Worm (Caenorhabditis elegans): ENCODE measurements around the gene C15H9.9.

Gene C15H9.9

DNA sequence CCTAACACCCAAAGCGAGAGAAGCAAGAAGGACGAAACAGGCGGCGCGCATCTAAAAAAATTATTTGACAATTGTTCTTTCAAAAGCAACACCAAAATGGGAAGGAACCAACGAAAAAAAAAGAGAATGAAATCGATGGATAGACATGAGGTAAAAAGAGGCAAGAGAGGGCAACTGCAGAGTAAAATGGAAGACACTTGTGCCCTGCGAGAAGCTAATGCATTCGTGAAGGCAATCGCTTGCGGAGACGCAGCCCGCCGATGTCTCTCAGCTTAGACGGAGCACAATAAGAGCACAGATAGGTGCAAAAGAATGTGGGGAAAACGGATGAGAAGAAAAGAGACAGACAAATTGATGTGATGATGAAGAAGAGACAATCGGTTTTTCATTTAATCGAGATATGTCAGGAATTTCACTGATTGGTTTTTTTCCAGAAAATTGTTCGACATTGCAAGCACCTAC is at the start of gene C15H9.9:
TSS of gene C15H9.9 (minus strand) at position 51 of the 462 bp plus-strand sequence.
- TF ChIP-seq aly-2 (tag; optimal IDR thresholded peaks at IDR 0.05) (no peak), nhr-12 (tag; optimal IDR thresholded peaks at IDR 0.05) (no peak), C34F6.9 (tag; optimal IDR thresholded peaks at IDR 0.05) (peak; percentile 47), lin-39 (tag; optimal IDR thresholded peaks at IDR 0.05) (no peak), sem-4 (tag; optimal IDR thresholded peaks at IDR 0.05) (peak; percentile 17), nhr-6 (tag; optimal IDR thresholded peaks at IDR 0.05) (no peak), ceh-16 (tag; optimal IDR thresholded peaks at IDR 0.05) (no peak), lsy-2 (tag; optimal IDR thresholded peaks at IDR 0.05) (peak in 1 of 2 experiments; percentile 29), unc-62 (GFP tag; optimal IDR thresholded peaks at IDR 0.05) (no peak), skn-1 (tag; optimal IDR thresholded peaks at IDR 0.05) (no peak), egl-27 (tag; optimal IDR thresholded peaks at IDR 0.05) (no peak), mbf-1 (tag; optimal IDR thresholded peaks at IDR 0.05) (no peak), lin-11 (tag; optimal IDR thresholded peaks at IDR 0.05) (no peak), nhr-237 (tag; optimal IDR thresholded peaks at IDR 0.05) (no peak), sma-9 (GFP tag; optimal IDR thresholded peaks at IDR 0.05) (peak; percentile 24), sma-9 (tag; optimal IDR thresholded peaks at IDR 0.05) (no peak), ztf-1 (GFP tag; conservative IDR thresholded peaks at IDR 0.05) (no peak), unc-55 (GFP tag; optimal IDR thresholded peaks at IDR 0.05) (peak; percentile 22), nhr-77 (tag; optimal IDR thresholded peaks at IDR 0.05) (no peak), crh-2 (tag; optimal IDR thresholded peaks at IDR 0.05) (no peak), fos-1 (tag; optimal IDR thresholded peaks at IDR 0.05) (no peak), nhr-10 (tag; optimal IDR thresholded peaks at IDR 0.05) (no peak), ceh-82 (tag; optimal IDR thresholded peaks at IDR 0.05) (no peak), alr-1 (tag; optimal IDR thresholded peaks at IDR 0.05) (no peak), elt-3 (tag; optimal IDR thresholded peaks at IDR 0.05) (no peak), ZK546.5 (tag; optimal IDR thresholded peaks at IDR 0.05) (no peak), nhr-23 (tag; optimal IDR thresholded peaks at IDR 0.05) (no peak), elt-1 (tag; optimal IDR thresholded peaks at IDR 0.05) (no peak), zag-1 (tag; optimal IDR thresholded peaks at IDR 0.05) (no peak), nhr-129 (tag; optimal IDR thresholded peaks at IDR 0.05) (peak; percentile 58), ztf-4 (tag; optimal IDR thresholded peaks at IDR 0.05) (no peak), nhr-25 (tag; optimal IDR thresholded peaks at IDR 0.05) (no peak), nhr-21 (tag; optimal IDR thresholded peaks at IDR 0.05) (no peak), dmd-4 (tag; optimal IDR thresholded peaks at IDR 0.05) (no peak), unc-39 (tag; optimal IDR thresholded peaks at IDR 0.05) (no peak), mab-5 (tag; optimal IDR thresholded peaks at IDR 0.05) (no peak), ama-1 (optimal IDR thresholded peaks at IDR 0.05) (no peak), mdl-1 (tag; optimal IDR thresholded peaks at IDR 0.05) (no peak), R02D3.7 (tag; optimal IDR thresholded peaks at IDR 0.05) (no peak), nhr-11 (tag; optimal IDR thresholded peaks at IDR 0.05) (no peak), sma-3 (GFP tag; optimal IDR thresholded peaks at IDR 0.05) (no peak), blmp-1 (tag; optimal IDR thresholded peaks at IDR 0.05; ENCODE audit: insufficient read depth) (no peak), ztf-11 (tag; optimal IDR thresholded peaks at IDR 0.05) (no peak), peb-1 (tag; optimal IDR thresholded peaks at IDR 0.05) (no peak), Y55F3AM.14 (GFP tag; optimal IDR thresholded peaks at IDR 0.05) (no peak), snpc-4 (tag; optimal IDR thresholded peaks at IDR 0.05) (no peak), gmeb-1 (tag; optimal IDR thresholded peaks at IDR 0.05) (no peak), lin-13 (GFP tag; optimal IDR thresholded peaks at IDR 0.05) (no peak), F13H6.1 (tag; optimal IDR thresholded peaks at IDR 0.05) (peak; percentile 25)

Data from whole organism, L2 larva.